Worm (Caenorhabditis elegans): ENCODE measurements around the gene Y54G9A.5.

Y54G9A.5 gene

ce11 chrII:13722763-13723162 is at the start of gene Y54G9A.5:
TSS of gene Y54G9A.5 (plus strand) at chrII:13723007.
- TF ChIP-seq snpc-1.2 (GFP tag; IDR thresholded peaks at IDR 0.05) = no peak
- no peak for TF ChIP-seq Y75B8A.6 (GFP tag; IDR thresholded peaks at IDR 0.05)
- TF ChIP-seq vab-7 (GFP tag; IDR thresholded peaks at IDR 0.05) = 0 out of 2 replicates have a peak, but pooled peaks have one; percentile 27
- TF ChIP-seq ZK337.2 (GFP tag; IDR thresholded peaks at IDR 0.05) = 0 out of 2 replicates have a peak, but pooled peaks have one; percentile 37
- no peak for TF ChIP-seq zfp-3 (GFP tag; conservative IDR thresholded peaks at IDR 0.05)
- TF ChIP-seq hmg-1.1 (GFP tag; IDR thresholded peaks at IDR 0.05) = no peak
- peak; percentile 90 for TF ChIP-seq lin-38 (GFP tag; IDR thresholded peaks at IDR 0.05)
- TF ChIP-seq ZK546.5 (tag; optimal IDR thresholded peaks at IDR 0.05) = no peak
- TF ChIP-seq nhr-25 (tag; optimal IDR thresholded peaks at IDR 0.05; ENCODE audit: borderline replicate concordance, insufficient read depth) = no peak
- TF ChIP-seq madf-5 (GFP tag; IDR thresholded peaks at IDR 0.05) = no peak
- TF ChIP-seq Y48G9A.11 (GFP tag; IDR thresholded peaks at IDR 0.05) = 0 out of 2 replicates have a peak, but pooled peaks have one; percentile 36
- TF ChIP-seq fkh-10 (GFP tag; optimal IDR thresholded peaks at IDR 0.05) = no peak
- no peak for TF ChIP-seq zag-1 (tag; optimal IDR thresholded peaks at IDR 0.05)
- TF ChIP-seq spr-1 (tag; optimal IDR thresholded peaks at IDR 0.05) = no peak
- no peak for TF ChIP-seq tra-1 (GFP tag; IDR thresholded peaks at IDR 0.05)
- TF ChIP-seq gei-8 (GFP tag; optimal IDR thresholded peaks at IDR 0.05) = no peak
- no peak for TF ChIP-seq cey-2 (tag; optimal IDR thresholded peaks at IDR 0.05; ENCODE audit: borderline replicate concordance, insufficient read depth)
- no peak for TF ChIP-seq F26F4.8 (GFP tag; conservative IDR thresholded peaks at IDR 0.05)
- no peak for TF ChIP-seq nhr-28 (tag; optimal IDR thresholded peaks at IDR 0.05)
- TF ChIP-seq nhr-102 (tag; optimal IDR thresholded peaks at IDR 0.05) = no peak
- TF ChIP-seq php-3 (GFP tag; IDR thresholded peaks at IDR 0.05) = no peak
- no peak for TF ChIP-seq ama-1 (optimal IDR thresholded peaks at IDR 0.05)
- TF ChIP-seq nhr-42 (GFP tag; IDR thresholded peaks at IDR 0.05) = 0 out of 2 replicates have a peak, but pooled peaks have one; percentile 12
- TF ChIP-seq lin-29 (GFP tag; IDR thresholded peaks at IDR 0.05) = no peak
- TF ChIP-seq ctbp-1 (GFP tag; IDR thresholded peaks at IDR 0.05) = no peak
- TF ChIP-seq saeg-2 (GFP tag; IDR thresholded peaks at IDR 0.05) = no peak
- TF ChIP-seq hlh-30 (tag; optimal IDR thresholded peaks at IDR 0.05; ENCODE audit: insufficient read depth) = no peak
- TF ChIP-seq hlh-11 (tag; optimal IDR thresholded peaks at IDR 0.05) = no peak
- TF ChIP-seq nhr-11 (tag; optimal IDR thresholded peaks at IDR 0.05) = no peak
- no peak for TF ChIP-seq lin-1 (GFP tag; IDR thresholded peaks at IDR 0.05)
- no peak for TF ChIP-seq ztf-7 (tag; optimal IDR thresholded peaks at IDR 0.05)
- TF ChIP-seq madf-9 (GFP tag; conservative IDR thresholded peaks at IDR 0.05) = no peak
- TF ChIP-seq unc-62 (GFP tag; optimal IDR thresholded peaks at IDR 0.05 in 1 of 2) = no peak
- no peak for TF ChIP-seq unc-62 (tag; optimal IDR thresholded peaks at IDR 0.05)
- no peak for TF ChIP-seq spr-3 (GFP tag; optimal IDR thresholded peaks at IDR 0.05)
- no peak for TF ChIP-seq snpc-4 (tag; optimal IDR thresholded peaks at IDR 0.05)
- TF ChIP-seq unc-130 (GFP tag; optimal IDR thresholded peaks at IDR 0.05) = peak; percentile 80
- no peak for TF ChIP-seq ceh-28 (tag; optimal IDR thresholded peaks at IDR 0.05)
- no peak for TF ChIP-seq hif-1 (tag; optimal IDR thresholded peaks at IDR 0.05)
- no peak for TF ChIP-seq set-16 (GFP tag; IDR thresholded peaks at IDR 0.05)
- TF ChIP-seq F10B5.3 (tag; optimal IDR thresholded peaks at IDR 0.05) = no peak
- TF ChIP-seq ceh-44 (GFP tag; IDR thresholded peaks at IDR 0.05) = peak; percentile 67; the same call in 1 of the 2 replicates
- TF ChIP-seq unc-39 (tag; optimal IDR thresholded peaks at IDR 0.05) = no peak
- no peak for TF ChIP-seq dmd-6 (GFP tag; IDR thresholded peaks at IDR 0.05)
- peak; percentile 39 for TF ChIP-seq mes-2 (tag; optimal IDR thresholded peaks at IDR 0.05; ENCODE audit: poor library complexity, severe bottlenecking)
- TF ChIP-seq nhr-10 (tag; optimal IDR thresholded peaks at IDR 0.05) = no peak
